Worm (Caenorhabditis elegans): ENCODE data around the gene spsb-1.

DNA sequence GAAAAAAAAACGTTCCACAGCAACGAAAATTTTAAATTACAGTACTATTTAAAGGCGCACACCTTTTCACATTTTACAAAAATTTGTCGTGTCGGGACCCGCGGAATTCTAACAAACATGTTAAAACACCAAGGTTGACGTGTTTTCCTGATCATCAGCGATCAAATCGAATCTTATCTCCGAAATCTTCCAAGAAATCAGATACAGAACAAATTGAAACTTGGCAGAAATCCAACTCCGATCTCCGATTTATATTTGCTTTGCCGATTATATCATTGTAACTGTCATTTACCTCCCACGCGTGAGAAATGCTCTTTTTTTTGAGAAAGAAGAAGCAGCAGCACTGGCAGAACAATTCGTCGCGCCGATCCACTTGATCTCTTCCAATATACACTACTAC is 17.2 kb downstream of the spsb-1 start:
- TF ChIP-seq lin-39 (tag; optimal IDR thresholded peaks at IDR 0.05) (no peak), skn-1 (tag; optimal IDR thresholded peaks at IDR 0.05) (no peak), snpc-4 (tag; optimal IDR thresholded peaks at IDR 0.05) (no peak), lin-15B (tag; optimal IDR thresholded peaks at IDR 0.05) (no peak), ztf-11 (tag; optimal IDR thresholded peaks at IDR 0.05) (no peak), ama-1 (optimal IDR thresholded peaks at IDR 0.05) (no peak), R02D3.7 (tag; optimal IDR thresholded peaks at IDR 0.05) (no peak), nhr-11 (tag; optimal IDR thresholded peaks at IDR 0.05) (no peak), mdl-1 (tag; optimal IDR thresholded peaks at IDR 0.05) (no peak), elt-1 (tag; optimal IDR thresholded peaks at IDR 0.05) (peak; percentile 96), elt-3 (tag; optimal IDR thresholded peaks at IDR 0.05) (no peak), fkh-10 (GFP tag; optimal IDR thresholded peaks at IDR 0.05) (no peak), nhr-77 (tag; optimal IDR thresholded peaks at IDR 0.05) (no peak), nhr-76 (tag; optimal IDR thresholded peaks at IDR 0.05) (no peak)
